Fruit fly (Drosophila melanogaster): ENCODE measurements around the gene Chd3.

The Chd3 gene

DNA sequence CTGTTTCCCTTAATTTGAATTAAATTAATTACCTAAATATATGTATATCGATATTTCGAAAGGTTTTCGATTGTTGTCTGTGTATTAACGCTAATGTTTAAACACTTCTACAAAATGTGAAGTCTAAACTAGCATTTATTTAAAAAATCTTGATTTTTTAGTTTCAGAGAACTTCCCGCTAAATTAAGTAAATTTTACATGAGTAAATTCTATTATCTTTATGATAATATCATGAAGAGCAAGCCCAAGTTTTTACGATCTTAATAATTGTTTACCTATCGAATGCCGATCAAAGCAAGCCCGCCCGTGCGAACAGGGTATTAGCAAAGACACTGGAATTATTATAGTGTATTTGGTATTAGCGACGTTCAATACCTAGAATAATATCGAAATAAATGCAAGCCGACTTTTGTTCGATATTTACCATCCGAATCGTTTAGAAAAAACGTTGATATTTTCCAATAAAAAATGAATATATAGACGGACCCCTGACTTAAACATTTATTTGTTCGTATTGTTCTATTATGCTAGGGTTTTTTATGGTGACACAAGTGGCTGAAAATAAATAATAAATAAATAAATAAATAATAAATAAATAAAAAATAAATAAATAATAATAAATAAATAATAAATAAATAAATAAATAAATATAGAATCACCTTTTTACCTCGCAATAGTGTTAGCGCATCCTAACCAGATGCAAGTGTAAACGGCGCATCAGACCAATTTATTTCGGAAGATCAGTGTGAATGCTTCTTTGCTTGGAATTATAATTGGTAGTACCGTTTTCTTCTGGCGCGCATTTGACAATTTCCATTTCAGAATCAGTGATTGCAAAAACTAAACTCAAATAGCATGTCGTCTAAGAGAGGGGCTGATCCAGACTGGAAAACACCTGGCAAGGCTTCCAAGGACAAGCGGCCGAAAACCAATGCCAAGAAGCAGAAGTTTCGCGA, at the start of gene Chd3, which contains the start of gene CG33062:
Gene Chd3 (plus strand): TSS at position 780 of the 956 bp plus-strand sequence.
Gene CG33062 (minus strand): TSS at position 51 of the 956 bp plus-strand sequence.
- TF ChIP-seq dmrt93B (GFP tag; optimal IDR thresholded peaks at IDR 0.05) (peak; percentile 21), HLH106 (tag; optimal IDR thresholded peaks at IDR 0.05) (peak; percentile 9), N (GFP tag; optimal IDR thresholded peaks at IDR 0.05) (peak; percentile 26), woc (GFP tag; optimal IDR thresholded peaks at IDR 0.05) (no peak)

dm6 chr3L:19412812-19413211, 34.2 kb upstream of the Chd3 start, which contains the start of gene CG32206:
TSS of gene CG32206 (minus strand) at chr3L:19412912.
- no peak for TF ChIP-seq dsf (GFP tag; optimal IDR thresholded peaks at IDR 0.05; ENCODE audit: borderline replicate concordance)
- no peak for TF ChIP-seq usp (GFP tag; optimal IDR thresholded peaks at IDR 0.05)
- TF ChIP-seq brk (GFP tag; optimal IDR thresholded peaks at IDR 0.05) = no peak
- TF ChIP-seq Hnf4 (GFP tag; optimal IDR thresholded peaks at IDR 0.05) = no peak
- TF ChIP-seq Dif (GFP tag; optimal IDR thresholded peaks at IDR 0.05; ENCODE audit: partially characterized antibody) = no peak
- TF ChIP-seq lola (GFP tag; optimal IDR thresholded peaks at IDR 0.05) = no peak
- TF ChIP-seq woc (GFP tag; optimal IDR thresholded peaks at IDR 0.05) = no peak
- no peak for TF ChIP-seq OdsH (GFP tag; optimal IDR thresholded peaks at IDR 0.05)
- no peak for TF ChIP-seq Jra (GFP tag; optimal IDR thresholded peaks at IDR 0.05)
- no peak for TF ChIP-seq fru (GFP tag; optimal IDR thresholded peaks at IDR 0.05)

dm6 chr3L:19442239-19442638, 4.7 kb upstream of the Chd3 start:
- TF ChIP-seq CrebA (GFP tag; optimal IDR thresholded peaks at IDR 0.05; ENCODE audit: borderline replicate concordance) = no peak
- TF ChIP-seq Jra (GFP tag; optimal IDR thresholded peaks at IDR 0.05) = no peak
- peak; percentile 27 for TF ChIP-seq Sp1 (GFP tag; optimal IDR thresholded peaks at IDR 0.05)
- TF ChIP-seq jim (GFP tag; optimal IDR thresholded peaks at IDR 0.05) = no peak
- no peak for TF ChIP-seq Dif (GFP tag; optimal IDR thresholded peaks at IDR 0.05; ENCODE audit: partially characterized antibody)
- no peak for TF ChIP-seq Rel (GFP tag; optimal IDR thresholded peaks at IDR 0.05)
- no peak for TF ChIP-seq Rel (tag; optimal IDR thresholded peaks at IDR 0.05)
- TF ChIP-seq h (GFP tag; optimal IDR thresholded peaks at IDR 0.05) = peak; percentile 9
- no peak for TF ChIP-seq Mio (GFP tag; optimal IDR thresholded peaks at IDR 0.05)
- TF ChIP-seq usp (GFP tag; optimal IDR thresholded peaks at IDR 0.05) = no peak
- no peak for TF ChIP-seq tai (GFP tag; optimal IDR thresholded peaks at IDR 0.05)
- TF ChIP-seq foxo (GFP tag; optimal IDR thresholded peaks at IDR 0.05) = peak in 1 of 2 experiments; percentile 20
- no peak for TF ChIP-seq brk (GFP tag; optimal IDR thresholded peaks at IDR 0.05)
- TF ChIP-seq fru (GFP tag; optimal IDR thresholded peaks at IDR 0.05) = peak; percentile 21
- TF ChIP-seq HLH106 (tag; optimal IDR thresholded peaks at IDR 0.05) = no peak
- TF ChIP-seq sv (GFP tag; optimal IDR thresholded peaks at IDR 0.05) = no peak
- no peak for TF ChIP-seq dl (GFP tag; optimal IDR thresholded peaks at IDR 0.05; ENCODE audit: insufficient read depth in 1 of 2, partially characterized antibody in 2 of 2)

DNA sequence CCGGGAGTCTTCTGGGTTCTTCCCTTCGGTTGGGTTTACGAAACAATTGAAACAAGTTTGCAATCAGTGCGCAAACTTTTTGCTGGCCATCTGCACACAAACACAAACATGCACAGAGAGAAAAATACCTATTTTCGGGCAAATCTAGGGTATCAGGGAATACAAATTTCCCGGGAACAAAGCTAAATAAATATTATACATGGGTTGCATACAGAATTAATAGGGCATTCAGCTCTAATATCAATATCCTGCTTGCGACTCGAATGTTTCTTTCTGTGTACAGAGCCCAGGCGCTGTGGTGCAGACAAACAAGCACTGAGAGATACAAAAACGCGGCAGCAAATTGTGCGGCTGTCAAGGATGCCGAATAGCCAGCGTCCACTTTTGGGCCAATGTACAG, 2.9 kb upstream of the Chd3 start:
- peak; percentile 34 for TF ChIP-seq rgr (GFP tag; optimal IDR thresholded peaks at IDR 0.05)
- peak; percentile 36 for TF ChIP-seq br (GFP tag; optimal IDR thresholded peaks at IDR 0.05)
- no peak for TF ChIP-seq CG32264 (GFP tag; optimal IDR thresholded peaks at IDR 0.05)
- TF ChIP-seq ey (GFP tag; optimal IDR thresholded peaks at IDR 0.05) = peak; percentile 28
- TF ChIP-seq HLH106 (tag; optimal IDR thresholded peaks at IDR 0.05) = peak; percentile 20
- TF ChIP-seq h (GFP tag; optimal IDR thresholded peaks at IDR 0.05) = peak; percentile 38
- TF ChIP-seq psq (GFP tag; optimal IDR thresholded peaks at IDR 0.05) = no peak
- TF ChIP-seq CrebA (GFP tag; optimal IDR thresholded peaks at IDR 0.05; ENCODE audit: borderline replicate concordance) = no peak
- no peak for TF ChIP-seq dl (GFP tag; optimal IDR thresholded peaks at IDR 0.05; ENCODE audit: insufficient read depth in 1 of 2, partially characterized antibody in 2 of 2)
- peak in 1 of 2 experiments; percentile 47 for TF ChIP-seq foxo (GFP tag; optimal IDR thresholded peaks at IDR 0.05)
- TF ChIP-seq fru (GFP tag; optimal IDR thresholded peaks at IDR 0.05) = peak; percentile 29
- TF ChIP-seq Hr78 (GFP tag; optimal IDR thresholded peaks at IDR 0.05) = no peak
- TF ChIP-seq dmrt93B (GFP tag; optimal IDR thresholded peaks at IDR 0.05) = no peak
